Worm (Caenorhabditis elegans) whole organism, L2 larva: ENCODE measurements around the gene F53F8.6.

ENCODE experiments used
- C34F6.9 ChIP-seq: fragments of 150-350 bp; optimal IDR thresholded peaks from 2 replicates; lab custom pipeline; 2014; ENCODE audit warnings: missing biosample characterization, missing genetic modification characterization
- R02D3.7 ChIP-seq: fragments of 150-350 bp; optimal IDR thresholded peaks from 2 replicates; lab custom pipeline; 2014; ENCODE audit warnings: missing biosample characterization, missing genetic modification characterization
- Y55F3AM.14 ChIP-seq: fragments of 200-800 bp; sonication (Bioruptor generic); optimal IDR thresholded peaks from 2 replicates; lab custom pipeline; 2018; ENCODE audit warnings: mild to moderate bottlenecking, missing genetic modification characterization, missing compliant biosample characterization
- ZK546.5 ChIP-seq: sonication (generic microtip); optimal IDR thresholded peaks from 2 replicates; lab custom pipeline; 2017; ENCODE audit warnings: missing biosample characterization, missing genetic modification characterization
- alr-1 ChIP-seq: fragments of 150-350 bp; optimal IDR thresholded peaks from 2 replicates; lab custom pipeline; 2014; ENCODE audit warnings: missing biosample characterization, missing genetic modification characterization
- aly-2 ChIP-seq: fragments of 150-350 bp; optimal IDR thresholded peaks from 2 replicates; lab custom pipeline; 2014; ENCODE audit warnings: missing biosample characterization, missing genetic modification characterization
- blmp-1 ChIP-seq: sonication (generic microtip); optimal IDR thresholded peaks from 2 replicates; lab custom pipeline; 2017; ENCODE audit warnings: missing genetic modification characterization, mild to moderate bottlenecking, missing compliant biosample characterization, antibody characterized with exemption, moderate library complexity; ENCODE audit not compliant: insufficient read depth
- ceh-16 ChIP-seq: fragments of 150-350 bp; optimal IDR thresholded peaks from 2 replicates; lab custom pipeline; 2014; ENCODE audit warnings: missing biosample characterization, missing genetic modification characterization
- crh-2 ChIP-seq: sonication (generic microtip); optimal IDR thresholded peaks from 2 replicates; lab custom pipeline; 2017; ENCODE audit warnings: missing biosample characterization, missing genetic modification characterization
- dmd-4 ChIP-seq: sonication (generic microtip); optimal IDR thresholded peaks from 2 replicates; lab custom pipeline; 2017; ENCODE audit warnings: missing biosample characterization, missing genetic modification characterization
- elt-1 ChIP-seq: fragments of 150-350 bp; optimal IDR thresholded peaks from 2 replicates; lab custom pipeline; 2014; ENCODE audit warnings: missing biosample characterization, missing genetic modification characterization
- elt-3 ChIP-seq: sonication (generic microtip); optimal IDR thresholded peaks from 2 replicates; lab custom pipeline; 2017; ENCODE audit warnings: missing biosample characterization, missing genetic modification characterization
- fos-1 ChIP-seq: fragments of 150-350 bp; optimal IDR thresholded peaks from 2 replicates; lab custom pipeline; 2014; ENCODE audit warnings: missing biosample characterization, missing genetic modification characterization
- gmeb-1 ChIP-seq: fragments of 150-350 bp; optimal IDR thresholded peaks from 2 replicates; lab custom pipeline; 2014; ENCODE audit warnings: missing biosample characterization, missing genetic modification characterization
- lin-11 ChIP-seq: fragments of 150-350 bp; sonication (generic microtip); optimal IDR thresholded peaks from 2 replicates; lab custom pipeline; 2014; ENCODE audit warnings: missing biosample characterization, missing genetic modification characterization, inconsistent platforms, mixed read lengths
- lin-13 ChIP-seq: fragments of 150-350 bp; optimal IDR thresholded peaks from 2 replicates; lab custom pipeline; 2014; ENCODE audit warnings: missing biosample characterization, missing genetic modification reagents, missing genetic modification characterization
- lsy-2 ChIP-seq, 2 experiments: fragments of 150-350 bp in 1 of 2; sonication (generic microtip) in 1 of 2; optimal IDR thresholded peaks; 2 replicates each; lab custom pipeline; 2014 to 2017; ENCODE audit warnings: missing biosample characterization in 2 of 2, missing genetic modification characterization in 2 of 2
- mbf-1 ChIP-seq: sonication (generic microtip); optimal IDR thresholded peaks from 2 replicates; lab custom pipeline; 2017; ENCODE audit warnings: missing biosample characterization, missing genetic modification characterization
- mdl-1 ChIP-seq, 2 experiments: fragments of 150-350 bp in 1 of 2; sonication (generic microtip) in 1 of 2; optimal IDR thresholded peaks; 2 replicates each; lab custom pipeline; 2017; ENCODE audit warnings: missing biosample characterization in 2 of 2, missing genetic modification characterization in 2 of 2
- nhr-10 ChIP-seq: sonication (generic microtip); optimal IDR thresholded peaks from 2 replicates; lab custom pipeline; 2017; ENCODE audit warnings: missing biosample characterization, missing genetic modification characterization
- nhr-12 ChIP-seq: fragments of 150-350 bp; optimal IDR thresholded peaks from 2 replicates; lab custom pipeline; 2014; ENCODE audit warnings: missing biosample characterization, missing genetic modification characterization
- nhr-21 ChIP-seq: fragments of 150-350 bp; optimal IDR thresholded peaks from 2 replicates; lab custom pipeline; 2014; ENCODE audit warnings: missing biosample characterization, missing genetic modification characterization
- nhr-23 ChIP-seq: fragments of 150-350 bp; optimal IDR thresholded peaks from 2 replicates; lab custom pipeline; 2014; ENCODE audit warnings: missing biosample characterization, missing genetic modification reagents, missing genetic modification characterization
- nhr-237 ChIP-seq: fragments of 150-350 bp; optimal IDR thresholded peaks from 2 replicates; lab custom pipeline; 2014; ENCODE audit warnings: missing biosample characterization, missing genetic modification characterization
- nhr-25 ChIP-seq: fragments of 150-350 bp; sonication (generic microtip); optimal IDR thresholded peaks from 3 replicates; lab custom pipeline; 2014; ENCODE audit warnings: missing biosample characterization, missing genetic modification characterization
- nhr-77 ChIP-seq: fragments of 150-350 bp; optimal IDR thresholded peaks from 2 replicates; lab custom pipeline; 2014; ENCODE audit warnings: missing biosample characterization, missing genetic modification characterization
- peb-1 ChIP-seq: fragments of 150-350 bp; optimal IDR thresholded peaks from 2 replicates; lab custom pipeline; 2014; ENCODE audit warnings: missing biosample characterization, missing genetic modification characterization
- sem-4 ChIP-seq: fragments of 150-350 bp; optimal IDR thresholded peaks from 2 replicates; lab custom pipeline; 2014; ENCODE audit warnings: missing biosample characterization, missing genetic modification reagents, missing genetic modification characterization
- skn-1 ChIP-seq: sonication (generic microtip); optimal IDR thresholded peaks from 2 replicates; lab custom pipeline; 2017; ENCODE audit warnings: missing biosample characterization, missing genetic modification characterization
- sma-3 ChIP-seq: sonication (generic microtip); optimal IDR thresholded peaks from 2 replicates; lab custom pipeline; 2016; ENCODE audit warnings: missing genetic modification reagents, missing genetic modification characterization, missing compliant biosample characterization
- sma-9 ChIP-seq, 2 experiments: fragments of 150-350 bp in 1 of 2; sonication (generic microtip) in 1 of 2; optimal IDR thresholded peaks; 2 replicates each; lab custom pipeline; 2014 to 2016; ENCODE audit warnings: missing genetic modification characterization in 2 of 2, mild to moderate bottlenecking in 1 of 2, missing biosample characterization in 1 of 2, missing compliant biosample characterization in 1 of 2, missing genetic modification reagents in 1 of 2, moderate library complexity in 1 of 2
- snpc-4 ChIP-seq: fragments of 150-350 bp; optimal IDR thresholded peaks from 2 replicates; lab custom pipeline; 2014; ENCODE audit warnings: missing biosample characterization, missing genetic modification characterization
- unc-62 ChIP-seq: fragments of 150-350 bp; optimal IDR thresholded peaks from 2 replicates; lab custom pipeline; 2014; ENCODE audit warnings: missing biosample characterization, missing genetic modification reagents, missing genetic modification characterization
- zag-1 ChIP-seq: fragments of 150-350 bp; optimal IDR thresholded peaks from 2 replicates; lab custom pipeline; 2014; ENCODE audit warnings: missing biosample characterization, missing genetic modification characterization
- ztf-1 ChIP-seq: fragments of 200-800 bp; sonication (Bioruptor generic); conservative IDR thresholded peaks from 2 replicates; pipeline ENCODE4 v1.3.6; 2022; ENCODE audit warnings: missing genetic modification characterization, missing compliant biosample characterization
- ztf-11 ChIP-seq: sonication (generic microtip); optimal IDR thresholded peaks from 2 replicates; lab custom pipeline; 2017; ENCODE audit warnings: missing biosample characterization, missing genetic modification characterization
- ztf-4 ChIP-seq: fragments of 150-350 bp; optimal IDR thresholded peaks from 2 replicates; lab custom pipeline; 2014; ENCODE audit warnings: missing biosample characterization, missing genetic modification characterization

Gene F53F8.6

ce11 chrV:20728763-20729350, 24.8 kb downstream of the F53F8.6 start, which contains the start of gene ipla-3 (continued):
- TF ChIP-seq aly-2 (tag; lab: Kevin White, UChicago) (no peak), Y55F3AM.14 (GFP tag; lab: Kevin White, UChicago) (no peak), dmd-4 (tag; lab: Kevin White, UChicago) (no peak), ZK546.5 (tag; lab: Kevin White, UChicago) (no peak), nhr-10 (tag; lab: Kevin White, UChicago) (no peak), nhr-21 (tag; lab: Kevin White, UChicago) (no peak), fos-1 (tag; lab: Kevin White, UChicago) (peak; percentile 69), R02D3.7 (tag; lab: Kevin White, UChicago) (no peak), nhr-23 (tag; lab: Kevin White, UChicago) (no peak), lin-13 (GFP tag; lab: Kevin White, UChicago) (peak; percentile 37), ztf-11 (tag; lab: Kevin White, UChicago) (no peak), unc-62 (GFP tag; lab: Kevin White, UChicago) (no peak), snpc-4 (tag; lab: Kevin White, UChicago) (no peak), sma-3 (GFP tag; lab: Kevin White, UChicago) (peak; percentile 54), elt-1 (no peak), gmeb-1 (peak; percentile 49), mdl-1 (tag; optimal IDR thresholded peaks at IDR 0.05; lab: Kevin White, UChicago) (peak in 1 of 2 experiments; percentile 58), lin-11 (no peak), ztf-1 (GFP tag; lab: Robert Waterston, UW) (no peak)

- TF ChIP-seq elt-3 (no peak), zag-1 (tag; lab: Kevin White, UChicago) (no peak), sem-4 (no peak), nhr-237 (tag; lab: Kevin White, UChicago) (no peak), peb-1 (tag; lab: Kevin White, UChicago) (no peak), gmeb-1 (no peak), skn-1 (no peak), nhr-21 (tag; lab: Kevin White, UChicago) (no peak), snpc-4 (tag; lab: Kevin White, UChicago) (no peak), ceh-16 (tag; lab: Kevin White, UChicago) (no peak), nhr-77 (tag; lab: Kevin White, UChicago) (no peak), ztf-4 (tag; lab: Kevin White, UChicago) (no peak), nhr-25 (tag; lab: Kevin White, UChicago) (no peak), Y55F3AM.14 (GFP tag; lab: Kevin White, UChicago) (no peak), nhr-12 (tag; lab: Kevin White, UChicago) (no peak), nhr-23 (tag; lab: Kevin White, UChicago) (no peak), crh-2 (tag; lab: Kevin White, UChicago) (no peak), sma-9 (GFP tag; optimal IDR thresholded peaks at IDR 0.05; lab: Kevin White, UChicago) (no peak), sma-9 (tag; optimal IDR thresholded peaks at IDR 0.05; lab: Kevin White, UChicago) (no peak)
Measured at ce11 chrV:20731787-20732186, 27.8 kb downstream of the F53F8.6 start, which contains the start of gene srxa-1. Gene srxa-1 (plus strand): TSS chrV:20732087.

ce11 chrV:20734658-20735057, 30.6 kb downstream of the F53F8.6 start, which contains the start of gene srxa-6:
Gene srxa-6 (plus strand): TSS chrV:20734958.
- no peak for TF ChIP-seq C34F6.9
- TF ChIP-seq blmp-1 (tag; lab: Kevin White, UChicago), result no peak
- TF ChIP-seq ZK546.5 (tag; lab: Kevin White, UChicago), result no peak
- no peak for TF ChIP-seq ztf-1 (GFP tag; lab: Robert Waterston, UW)
- no peak for TF ChIP-seq aly-2 (tag; lab: Kevin White, UChicago)
- TF ChIP-seq lin-11, result no peak
- TF ChIP-seq gmeb-1, result no peak
- TF ChIP-seq mbf-1, result no peak
- no peak for TF ChIP-seq crh-2 (tag; lab: Kevin White, UChicago)
- TF ChIP-seq ceh-16 (tag; lab: Kevin White, UChicago), result no peak
- no peak for TF ChIP-seq alr-1 (tag; lab: Kevin White, UChicago)
- TF ChIP-seq zag-1 (tag; lab: Kevin White, UChicago), result no peak
- TF ChIP-seq ztf-4 (tag; lab: Kevin White, UChicago), result no peak
- no peak for TF ChIP-seq sma-9 (GFP tag; optimal IDR thresholded peaks at IDR 0.05; lab: Kevin White, UChicago)
- TF ChIP-seq sma-9 (tag; optimal IDR thresholded peaks at IDR 0.05; lab: Kevin White, UChicago), result no peak
- no peak for TF ChIP-seq lsy-2 (tag; optimal IDR thresholded peaks at IDR 0.05; lab: Kevin White, UChicago)
- no peak for TF ChIP-seq nhr-237 (tag; lab: Kevin White, UChicago)
- TF ChIP-seq elt-1, result no peak
- TF ChIP-seq peb-1 (tag; lab: Kevin White, UChicago), result no peak
